Fruit fly (Drosophila melanogaster): ENCODE results near the gene CG1492.

The CG1492 gene

dm6 chrX:12003437-12004394 lies 8.3 kb downstream of the CG1492 start, which contains the start of gene fw (continued):
- TF ChIP-seq CG3838 (GFP tag; optimal IDR thresholded peaks at IDR 0.05) (no peak), run (tag; optimal IDR thresholded peaks at IDR 0.05) (no peak), CG3281 (GFP tag; optimal IDR thresholded peaks at IDR 0.05) (no peak), luna (GFP tag; optimal IDR thresholded peaks at IDR 0.05) (no peak), wor (GFP tag; IDR thresholded peaks at IDR 0.05) (0 out of 2 replicates have a peak, but pooled peaks have one; percentile 18), slou (GFP tag; optimal IDR thresholded peaks at IDR 0.05) (no peak), CG10462 (GFP tag; optimal IDR thresholded peaks at IDR 0.05) (no peak), CG6175 (GFP tag; IDR thresholded peaks at IDR 0.05) (no peak; the same call in 2 of the 3 replicates), lola (GFP tag; optimal IDR thresholded peaks at IDR 0.05) (peak in 1 of 3 experiments; percentile 23), Hr3 (GFP tag; optimal IDR thresholded peaks at IDR 0.05) (peak; percentile 7), ewg (GFP tag; optimal IDR thresholded peaks at IDR 0.05) (peak; percentile 12), tna (GFP tag; IDR thresholded peaks at IDR 0.05; ENCODE audit: partially characterized antibody) (no peak), Lim3 (GFP tag; IDR thresholded peaks at IDR 0.05) (no peak), CG18599 (GFP tag; optimal IDR thresholded peaks at IDR 0.05) (peak; percentile 45), NfI (GFP tag; optimal IDR thresholded peaks at IDR 0.05) (no peak), CG12744 (GFP tag; optimal IDR thresholded peaks at IDR 0.05) (peak; percentile 21), jing (GFP tag; optimal IDR thresholded peaks at IDR 0.05) (no peak), Sry-β (GFP tag; optimal IDR thresholded peaks at IDR 0.05) (no peak), fd64A (GFP tag; optimal IDR thresholded peaks at IDR 0.05) (no peak), CG11093 (GFP tag; IDR thresholded peaks at IDR 0.05) (no peak), CG15696 (tag; optimal IDR thresholded peaks at IDR 0.05) (no peak), Ssrp (tag; optimal IDR thresholded peaks at IDR 0.05) (no peak), CG15479 (GFP tag; optimal IDR thresholded peaks at IDR 0.05) (no peak), pan (optimal IDR thresholded peaks at IDR 0.05) (no peak), pan (GFP tag; optimal IDR thresholded peaks at IDR 0.05 in 1 of 2, IDR thresholded peaks at IDR 0.05 in 1 of 2) (peak in 1 of 2 experiments; percentile 67), chif (GFP tag; optimal IDR thresholded peaks at IDR 0.05) (peak in 1 of 2 experiments; percentile 26), jumu (GFP tag; optimal IDR thresholded peaks at IDR 0.05) (no peak), CG14860 (GFP tag; IDR thresholded peaks at IDR 0.05; ENCODE audit: partially characterized antibody) (no peak), CG7839 (tag; optimal IDR thresholded peaks at IDR 0.05) (peak; percentile 38), Nf-YC (tag; optimal IDR thresholded peaks at IDR 0.05) (no peak), CG17802 (tag; optimal IDR thresholded peaks at IDR 0.05) (no peak), Mes4 (GFP tag; optimal IDR thresholded peaks at IDR 0.05) (no peak), CG17912 (GFP tag; optimal IDR thresholded peaks at IDR 0.05) (no peak), croc (GFP tag; conservative IDR thresholded peaks at IDR 0.05) (no peak), bowl (GFP tag; IDR thresholded peaks at IDR 0.05) (no peak), E2f1 (GFP tag; IDR thresholded peaks at IDR 0.05) (peak; percentile 41; the same call in 1 of the 2 replicates), Bteb2 (GFP tag; optimal IDR thresholded peaks at IDR 0.05) (no peak), CG2712 (tag; optimal IDR thresholded peaks at IDR 0.05) (peak; percentile 25), pb (GFP tag; optimal IDR thresholded peaks at IDR 0.05) (no peak), CG33213 (GFP tag; optimal IDR thresholded peaks at IDR 0.05) (peak; percentile 10), crc (GFP tag; optimal IDR thresholded peaks at IDR 0.05) (no peak), tll (GFP tag; optimal IDR thresholded peaks at IDR 0.05) (no peak), C15 (GFP tag; IDR thresholded peaks at IDR 0.05) (no peak), CG10366 (GFP tag; IDR thresholded peaks at IDR 0.05) (peak; percentile 31; the same call in 1 of the 2 replicates), CG31441 (GFP tag; IDR thresholded peaks at IDR 0.05) (peak; percentile 57; the same call in 1 of the 2 replicates), H2.0 (GFP tag; IDR thresholded peaks at IDR 0.05) (peak; percentile 46), h (optimal IDR thresholded peaks at IDR 0.05) (no peak), cg (GFP tag; optimal IDR thresholded peaks at IDR 0.05) (no peak), CG2116 (GFP tag; optimal IDR thresholded peaks at IDR 0.05) (no peak)

All from whole organism, embryonic.